Worm (Caenorhabditis elegans): ENCODE results near the gene ufbp-1.

Gene ufbp-1

DNA sequence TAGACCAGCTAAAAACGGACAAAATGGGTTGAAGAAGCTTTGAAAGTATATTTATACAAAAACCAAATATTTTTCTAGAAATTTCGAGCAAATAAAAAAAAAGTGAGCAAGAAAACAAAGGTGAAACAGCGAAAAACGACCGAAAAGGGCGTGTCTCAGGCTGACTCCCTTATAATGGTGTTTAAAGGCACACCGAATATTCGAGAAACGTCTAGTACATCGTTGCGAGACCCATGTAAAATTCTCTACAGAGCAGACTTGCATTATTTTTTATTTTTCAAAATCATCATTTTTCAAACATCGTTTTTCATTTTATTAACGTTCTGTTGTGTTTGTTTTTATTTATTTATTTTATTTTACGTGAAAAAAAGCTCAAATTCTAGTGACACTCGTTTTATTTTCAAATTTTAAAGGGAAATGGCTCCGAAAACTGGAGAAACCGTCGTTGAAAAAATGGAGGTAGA, 3.6 kb upstream of the ufbp-1 start, which contains the start of gene rpn-3 (continued):
- TF ChIP-seq rnt-1 (tag; optimal IDR thresholded peaks at IDR 0.05), result peak; percentile 73
- TF ChIP-seq ceh-45 (GFP tag; IDR thresholded peaks at IDR 0.05), result no peak
- no peak for TF ChIP-seq ceh-9 (tag; optimal IDR thresholded peaks at IDR 0.05)
- no peak for TF ChIP-seq fkh-6 (tag; optimal IDR thresholded peaks at IDR 0.05)
- no peak for TF ChIP-seq che-1 (tag; optimal IDR thresholded peaks at IDR 0.05)
- peak; percentile 47 for TF ChIP-seq syd-9 (tag; optimal IDR thresholded peaks at IDR 0.05)
- TF ChIP-seq nhr-11 (tag; optimal IDR thresholded peaks at IDR 0.05), result peak; percentile 68
- no peak for TF ChIP-seq ama-1 (optimal IDR thresholded peaks at IDR 0.05)
- TF ChIP-seq tbx-2 (tag; optimal IDR thresholded peaks at IDR 0.05), result peak; percentile 84
- peak; percentile 94 for TF ChIP-seq unc-55 (GFP tag; optimal IDR thresholded peaks at IDR 0.05)
- peak; percentile 84 for TF ChIP-seq ceh-34 (tag; optimal IDR thresholded peaks at IDR 0.05)
- TF ChIP-seq F13H6.1 (tag; optimal IDR thresholded peaks at IDR 0.05), result peak; percentile 22
- peak; percentile 16 for TF ChIP-seq ceh-6 (GFP tag; optimal IDR thresholded peaks at IDR 0.05)
- TF ChIP-seq ceh-18 (tag; optimal IDR thresholded peaks at IDR 0.05), result peak; percentile 79
- no peak for TF ChIP-seq gmeb-2 (tag; optimal IDR thresholded peaks at IDR 0.05)
- peak; percentile 8 for TF ChIP-seq ceh-48 (tag; optimal IDR thresholded peaks at IDR 0.05)
- TF ChIP-seq mec-3 (tag; optimal IDR thresholded peaks at IDR 0.05; ENCODE audit: borderline replicate concordance), result no peak
- TF ChIP-seq ttx-3 (tag; optimal IDR thresholded peaks at IDR 0.05), result peak; percentile 53
- no peak for TF ChIP-seq K02D7.2 (tag; optimal IDR thresholded peaks at IDR 0.05)
- peak; percentile 84 for TF ChIP-seq unc-42 (tag; optimal IDR thresholded peaks at IDR 0.05)
- TF ChIP-seq ceh-31 (tag; optimal IDR thresholded peaks at IDR 0.05), result peak; percentile 88
- no peak for TF ChIP-seq npax-4 (tag; optimal IDR thresholded peaks at IDR 0.05)
- TF ChIP-seq ref-2 (tag; optimal IDR thresholded peaks at IDR 0.05), result peak; percentile 55
- no peak for TF ChIP-seq C38D4.7 (GFP tag; optimal IDR thresholded peaks at IDR 0.05)
- no peak for TF ChIP-seq ceh-22 (tag; optimal IDR thresholded peaks at IDR 0.05)
- TF ChIP-seq eyg-1 (tag; optimal IDR thresholded peaks at IDR 0.05), result no peak
- peak; percentile 67 for TF ChIP-seq ets-4 (tag; optimal IDR thresholded peaks at IDR 0.05)
- no peak for TF ChIP-seq pha-2 (tag; optimal IDR thresholded peaks at IDR 0.05)
- TF ChIP-seq hlh-30 (tag; optimal IDR thresholded peaks at IDR 0.05; ENCODE audit: insufficient read depth), result peak; percentile 46
- TF ChIP-seq lim-6 (tag; optimal IDR thresholded peaks at IDR 0.05), result no peak
- peak; percentile 55 for TF ChIP-seq ceh-2 (tag; optimal IDR thresholded peaks at IDR 0.05)
- no peak for TF ChIP-seq zip-5 (tag; optimal IDR thresholded peaks at IDR 0.05)
- TF ChIP-seq ceh-19 (GFP tag; optimal IDR thresholded peaks at IDR 0.05), result peak; percentile 44
- peak; percentile 94 for TF ChIP-seq nfya-1 (tag; optimal IDR thresholded peaks at IDR 0.05)

DNA sequence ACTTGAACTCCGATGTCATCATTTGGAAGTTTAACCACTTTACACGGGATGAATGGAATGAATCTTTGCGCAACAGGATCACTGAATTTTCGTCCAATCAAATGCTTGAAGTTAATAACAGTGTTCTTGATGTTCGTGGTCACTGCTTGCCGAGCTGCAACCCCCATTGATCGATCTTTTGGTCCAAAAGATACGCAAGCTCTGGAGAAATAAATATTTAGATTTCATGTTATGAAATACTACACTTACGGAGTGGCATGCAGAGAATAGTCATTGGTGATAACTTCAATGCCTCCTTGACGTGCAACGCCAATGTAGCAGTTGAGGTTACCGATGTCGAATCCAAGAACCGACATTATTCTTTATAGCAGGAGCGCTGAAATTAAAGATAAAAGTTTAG, 3.1 kb upstream of the ufbp-1 start, which contains the start of gene hsp-110:
Gene hsp-110, minus strand, starts transcription at position 376 of the 400 bp plus-strand sequence.
- TF ChIP-seq ceh-18 (tag; optimal IDR thresholded peaks at IDR 0.05) (no peak), elt-4 (tag; optimal IDR thresholded peaks at IDR 0.05) (no peak), ceh-9 (tag; optimal IDR thresholded peaks at IDR 0.05) (no peak), C38D4.7 (GFP tag; optimal IDR thresholded peaks at IDR 0.05) (no peak), ztf-16 (tag; optimal IDR thresholded peaks at IDR 0.05) (no peak), tbx-2 (tag; optimal IDR thresholded peaks at IDR 0.05) (no peak), ceh-14 (tag; optimal IDR thresholded peaks at IDR 0.05) (no peak), ceh-45 (GFP tag; IDR thresholded peaks at IDR 0.05) (no peak), ets-4 (tag; optimal IDR thresholded peaks at IDR 0.05) (no peak), ref-2 (tag; optimal IDR thresholded peaks at IDR 0.05) (no peak), sox-2 (GFP tag; IDR thresholded peaks at IDR 0.05) (no peak), K09A11.1 (tag; optimal IDR thresholded peaks at IDR 0.05; ENCODE audit: insufficient read depth) (no peak)

DNA sequence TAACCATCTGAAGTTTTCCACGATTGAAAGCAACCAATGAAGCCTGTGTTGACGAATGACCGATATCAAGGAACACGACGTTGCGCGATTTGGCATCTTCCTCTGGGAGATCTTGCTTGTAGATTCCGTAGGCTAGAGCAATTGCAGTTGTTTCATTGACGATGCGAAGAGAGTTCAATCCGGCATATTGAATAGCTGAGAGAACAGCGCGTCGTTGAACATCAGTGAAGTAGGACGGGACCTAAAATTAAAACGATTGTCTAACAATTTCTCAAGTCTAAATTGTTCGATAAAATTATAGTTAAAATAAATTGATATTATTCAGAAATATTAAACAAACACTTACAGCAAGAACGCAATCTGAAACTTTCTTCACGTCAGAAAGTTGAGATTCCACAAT, 2.7 kb upstream of the ufbp-1 start:
- TF ChIP-seq fkh-10 (GFP tag; optimal IDR thresholded peaks at IDR 0.05) (no peak), gmeb-2 (tag; optimal IDR thresholded peaks at IDR 0.05) (no peak), hlh-13 (GFP tag; optimal IDR thresholded peaks at IDR 0.05) (no peak), Y22D7AL.16 (tag; optimal IDR thresholded peaks at IDR 0.05) (no peak), lin-11 (tag; optimal IDR thresholded peaks at IDR 0.05) (no peak)
